Worm (Caenorhabditis elegans) whole organism, L1 larva: ENCODE measurements around the gene srg-5.

Experiments used
- C04F5.9 ChIP-seq: sonication (generic microtip); optimal IDR thresholded peaks from 2 replicates; lab custom pipeline; 2016; ENCODE audit warnings: missing genetic modification characterization, missing compliant biosample characterization
- C34B4.2 ChIP-seq: sonication (generic microtip); optimal IDR thresholded peaks from 2 replicates; lab custom pipeline; 2017; ENCODE audit warnings: mild to moderate bottlenecking, missing genetic modification characterization, missing compliant biosample characterization
- F16B12.6 ChIP-seq: fragments of 150-350 bp; optimal IDR thresholded peaks from 2 replicates; lab custom pipeline; 2014; ENCODE audit warnings: missing biosample characterization, missing genetic modification characterization
- aha-1 ChIP-seq: fragments of 150-350 bp; optimal IDR thresholded peaks from 2 replicates; lab custom pipeline; 2014; ENCODE audit warnings: missing biosample characterization, missing genetic modification characterization
- aly-2 ChIP-seq: fragments of 150-350 bp; optimal IDR thresholded peaks from 2 replicates; lab custom pipeline; 2014; ENCODE audit warnings: missing biosample characterization, missing genetic modification characterization
- ama-1 ChIP-seq: fragments of 150-350 bp; optimal IDR thresholded peaks from 2 replicates; lab custom pipeline; 2014
- blmp-1 ChIP-seq: fragments of 150-350 bp; optimal IDR thresholded peaks from 2 replicates; lab custom pipeline; 2014; ENCODE audit warnings: missing biosample characterization, missing genetic modification characterization
- ceh-8 ChIP-seq: fragments of 200-800 bp; sonication (Bioruptor generic); optimal IDR thresholded peaks from 2 replicates; lab custom pipeline; 2018; ENCODE audit warnings: mild to moderate bottlenecking, missing genetic modification characterization, moderate library complexity, missing compliant biosample characterization
- ceh-90 ChIP-seq: sonication (generic microtip); optimal IDR thresholded peaks from 2 replicates; lab custom pipeline; 2016; ENCODE audit warnings: missing genetic modification characterization, missing compliant biosample characterization
- ces-1 ChIP-seq: fragments of 150-350 bp; optimal IDR thresholded peaks from 2 replicates; lab custom pipeline; 2014; ENCODE audit warnings: missing biosample characterization, missing genetic modification reagents, missing genetic modification characterization
- dsc-1 ChIP-seq: sonication (generic microtip); optimal IDR thresholded peaks from 2 replicates; lab custom pipeline; 2016; ENCODE audit warnings: mild to moderate bottlenecking, missing genetic modification characterization, missing compliant biosample characterization
- efl-1 ChIP-seq, 4 experiments: fragments of 150-350 bp; optimal IDR thresholded peaks in 3 of 4; peaks in 1 of 4; 1 replicate in 1 of 4; 2 replicates in 3 of 4; lab custom pipeline; 2014; ENCODE audit warnings: missing biosample characterization in 2 of 4, missing genetic modification characterization in 2 of 4, missing genetic modification reagents in 2 of 4
- efl-3 ChIP-seq: fragments of 200-800 bp; sonication (Bioruptor generic); optimal IDR thresholded peaks from 2 replicates; lab custom pipeline; 2018; ENCODE audit warnings: mild to moderate bottlenecking, missing genetic modification characterization, missing compliant biosample characterization
- egl-13 ChIP-seq: sonication (generic microtip); optimal IDR thresholded peaks from 2 replicates; lab custom pipeline; 2016; ENCODE audit warnings: missing genotype, missing genetic modification reagents, missing genetic modification characterization, missing compliant biosample characterization
- elt-3 ChIP-seq, 6 experiments: fragments of 150-350 bp in 1 of 6; sonication (generic microtip); optimal IDR thresholded peaks; 2 replicates each; lab custom pipeline; 2017 to 2018; ENCODE audit warnings: missing biosample characterization in 6 of 6, missing genetic modification characterization in 6 of 6, inconsistent platforms in 1 of 6
- ets-5 ChIP-seq: fragments of 200-800 bp; sonication (Bioruptor generic); IDR thresholded peaks from 2 replicates; pipeline ENCODE4 v1.3.6; 2022; ENCODE audit warnings: missing genetic modification characterization, missing compliant biosample characterization
- fkh-4 ChIP-seq: sonication (generic microtip); optimal IDR thresholded peaks from 2 replicates; lab custom pipeline; 2016; ENCODE audit warnings: missing compliant biosample characterization, missing genetic modification characterization, borderline replicate concordance
- fos-1 ChIP-seq: fragments of 150-350 bp; optimal IDR thresholded peaks from 2 replicates; lab custom pipeline; 2014; ENCODE audit warnings: missing biosample characterization, missing genetic modification characterization
- grh-1 ChIP-seq: fragments of 200-800 bp; sonication (Bioruptor generic); IDR thresholded peaks from 2 replicates; pipeline ENCODE4 v1.3.6; 2022; ENCODE audit warnings: missing genetic modification reagents, missing genetic modification characterization, missing compliant biosample characterization
- hlh-17 ChIP-seq: fragments of 200-800 bp; sonication (Bioruptor generic); optimal IDR thresholded peaks from 2 replicates; lab custom pipeline; 2018; ENCODE audit warnings: missing genetic modification characterization, mild to moderate bottlenecking, missing compliant biosample characterization, moderate library complexity, borderline replicate concordance
- hpl-2 ChIP-seq: fragments of 150-350 bp; optimal IDR thresholded peaks from 2 replicates; lab custom pipeline; 2014; ENCODE audit warnings: missing biosample characterization, missing genetic modification reagents, missing genetic modification characterization
- irx-1 ChIP-seq: sonication (generic microtip); optimal IDR thresholded peaks from 2 replicates; lab custom pipeline; 2016; ENCODE audit warnings: missing genetic modification characterization, missing compliant biosample characterization
- lin-13 ChIP-seq: fragments of 150-350 bp; optimal IDR thresholded peaks from 2 replicates; lab custom pipeline; 2014; ENCODE audit warnings: missing biosample characterization, missing genetic modification reagents, missing genetic modification characterization
- lin-14 ChIP-seq: fragments of 200-800 bp; sonication (Bioruptor generic); optimal IDR thresholded peaks from 2 replicates; lab custom pipeline; 2018; ENCODE audit warnings: mild to moderate bottlenecking, missing genetic modification characterization, moderate library complexity, missing compliant biosample characterization
- lin-35 ChIP-seq, 2 experiments: fragments of 150-350 bp; optimal IDR thresholded peaks; 2 replicates each; lab custom pipeline; 2014; ENCODE audit warnings: missing biosample characterization in 2 of 2, missing genetic modification characterization in 2 of 2, missing genetic modification reagents in 2 of 2
- nhr-12 ChIP-seq: sonication (generic microtip); optimal IDR thresholded peaks from 2 replicates; lab custom pipeline; 2017; ENCODE audit warnings: missing biosample characterization, missing genetic modification characterization
- nhr-19 ChIP-seq: fragments of 200-800 bp; sonication (Bioruptor generic); conservative IDR thresholded peaks from 2 replicates; pipeline ENCODE4 v1.3.6; 2022; ENCODE audit warnings: missing genetic modification characterization, missing compliant biosample characterization
- nhr-28 ChIP-seq: fragments of 150-350 bp; optimal IDR thresholded peaks from 2 replicates; lab custom pipeline; 2014; ENCODE audit warnings: missing biosample characterization, missing genetic modification characterization
- nhr-77 ChIP-seq: fragments of 150-350 bp; optimal IDR thresholded peaks from 2 replicates; lab custom pipeline; 2014; ENCODE audit warnings: missing biosample characterization, missing genetic modification characterization
- nhr-84 ChIP-seq: sonication (generic microtip); optimal IDR thresholded peaks from 2 replicates; lab custom pipeline; 2017; ENCODE audit warnings: missing biosample characterization, missing genetic modification characterization
- pqm-1 ChIP-seq: sonication (generic microtip); optimal IDR thresholded peaks from 3 replicates; lab custom pipeline; 2017; ENCODE audit warnings: missing biosample characterization, missing genetic modification characterization
- rnt-1 ChIP-seq: sonication (generic microtip); optimal IDR thresholded peaks from 2 replicates; lab custom pipeline; 2016; ENCODE audit warnings: mild to moderate bottlenecking, missing genetic modification characterization, moderate library complexity, missing compliant biosample characterization
- snpc-4 ChIP-seq: fragments of 150-350 bp; optimal IDR thresholded peaks from 2 replicates; lab custom pipeline; 2014; ENCODE audit warnings: missing biosample characterization, missing genetic modification characterization
- sup-37 ChIP-seq: fragments of 200-800 bp; sonication (Bioruptor generic); optimal IDR thresholded peaks from 2 replicates; lab custom pipeline; 2018; ENCODE audit warnings: mild to moderate bottlenecking, missing genetic modification characterization, missing compliant biosample characterization
- swsn-7 ChIP-seq: sonication (generic microtip); optimal IDR thresholded peaks from 2 replicates; lab custom pipeline; 2016; ENCODE audit warnings: missing genetic modification characterization, missing compliant biosample characterization
- tbx-2 ChIP-seq: sonication (generic microtip); optimal IDR thresholded peaks from 2 replicates; lab custom pipeline; 2016; ENCODE audit warnings: missing genetic modification characterization, missing compliant biosample characterization
- unc-62 ChIP-seq: fragments of 150-350 bp; optimal IDR thresholded peaks from 2 replicates; lab custom pipeline; 2014; ENCODE audit warnings: missing biosample characterization, missing genetic modification reagents, missing genetic modification characterization
- ztf-11 ChIP-seq, 2 experiments: sonication (generic microtip); optimal IDR thresholded peaks; 2 replicates each; lab custom pipeline; 2016 to 2017; ENCODE audit warnings: missing genetic modification characterization in 2 of 2, missing biosample characterization in 1 of 2, missing compliant biosample characterization in 1 of 2

Gene srg-5

DNA sequence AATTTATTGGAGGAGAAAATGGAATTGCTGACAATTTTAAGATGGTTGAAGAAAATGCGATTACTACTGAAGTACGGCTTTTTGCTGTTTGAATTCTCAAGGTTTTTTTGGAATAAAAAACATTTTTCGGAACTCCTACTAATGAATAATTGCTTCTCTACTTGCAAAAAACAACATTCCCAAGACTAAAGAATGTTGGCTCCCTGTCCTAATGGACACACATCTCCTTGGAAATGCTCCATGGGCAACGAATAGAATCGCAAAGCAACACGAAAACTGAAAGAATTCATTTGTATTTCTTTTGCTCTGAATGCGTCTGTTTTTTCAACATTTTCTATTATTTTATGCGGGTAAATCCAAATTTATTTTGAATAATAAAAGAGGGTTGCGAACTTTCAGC is 8.5 kb upstream of the srg-5 start, which contains the start of gene C18F10.2:
Gene C18F10.2, plus strand, starts transcription at position 301 of the 400 bp plus-strand sequence.
- TF ChIP-seq unc-62 (GFP tag; lab: Kevin White, UChicago): no peak

DNA sequence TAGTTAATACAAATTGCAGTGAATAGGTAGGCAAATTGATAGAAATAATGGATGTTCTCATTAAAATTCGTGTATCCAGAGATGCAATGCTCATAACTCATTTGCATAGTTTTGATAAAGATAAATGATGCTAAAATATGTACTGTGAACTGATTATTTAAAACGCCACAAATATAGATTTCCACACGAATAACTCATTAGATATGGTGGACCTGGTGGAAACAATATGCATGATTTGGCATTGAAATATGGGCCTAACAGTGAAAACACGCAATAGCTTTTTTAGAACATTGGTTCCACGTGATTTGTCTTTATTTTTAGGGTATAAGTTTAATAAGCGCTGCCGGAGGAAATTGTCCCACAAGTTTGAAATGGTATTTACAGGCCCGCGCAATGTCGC is 5.9 kb upstream of the srg-5 start, which contains the start of gene srg-3:
Gene srg-3, minus strand, starts transcription at position 101 of the 400 bp plus-strand sequence.
- TF ChIP-seq aly-2 (tag; lab: Kevin White, UChicago) (no peak), nhr-28 (tag; lab: Kevin White, UChicago) (no peak), F16B12.6 (tag; lab: Kevin White, UChicago) (no peak), pqm-1 (no peak), grh-1 (GFP tag; lab: Robert Waterston, UW) (no peak), hlh-17 (GFP tag; lab: Kevin White, UChicago) (no peak), C34B4.2 (tag; lab: Kevin White, UChicago) (no peak), ceh-90 (no peak), efl-3 (GFP tag; lab: Kevin White, UChicago) (no peak), ztf-11 (tag; optimal IDR thresholded peaks at IDR 0.05; lab: Kevin White, UChicago) (no peak), nhr-84 (tag; lab: Kevin White, UChicago) (no peak), fkh-4 (tag; lab: Kevin White, UChicago) (no peak), elt-3 (tag; optimal IDR thresholded peaks at IDR 0.05; lab: Kevin White, UChicago) (no peak), irx-1 (tag; lab: Kevin White, UChicago) (no peak), blmp-1 (tag; lab: Kevin White, UChicago) (no peak), swsn-7 (tag; lab: Kevin White, UChicago) (no peak), snpc-4 (no peak)

DNA sequence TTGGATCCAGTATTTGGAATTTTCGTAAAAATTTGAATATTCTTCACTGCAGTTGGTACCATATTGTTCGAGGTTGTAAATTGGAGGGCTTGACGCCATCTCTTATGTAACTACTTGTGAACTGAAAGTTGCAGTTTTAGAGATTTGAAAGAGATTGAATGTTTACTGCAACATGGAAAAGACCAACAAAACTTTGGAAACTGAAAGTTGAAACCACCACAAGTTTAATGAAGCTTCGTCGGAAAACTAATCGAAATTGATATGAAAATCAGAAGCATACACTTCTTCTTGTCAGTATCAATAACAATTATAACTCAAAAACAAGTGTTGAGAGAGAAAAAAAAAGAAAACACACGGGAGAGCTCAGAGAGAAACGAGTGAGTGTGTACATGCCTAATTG is 3.7 kb upstream of the srg-5 start, which contains the start of gene srg-7:
Gene srg-7, minus strand, starts transcription at position 101 of the 400 bp plus-strand sequence.
- TF ChIP-seq pqm-1: no peak
- no peak for TF ChIP-seq dsc-1 (tag; lab: Kevin White, UChicago)
- no peak for TF ChIP-seq nhr-19 (GFP tag; lab: Robert Waterston, UW)
- TF ChIP-seq, all 84 proteins: peak for 0

DNA sequence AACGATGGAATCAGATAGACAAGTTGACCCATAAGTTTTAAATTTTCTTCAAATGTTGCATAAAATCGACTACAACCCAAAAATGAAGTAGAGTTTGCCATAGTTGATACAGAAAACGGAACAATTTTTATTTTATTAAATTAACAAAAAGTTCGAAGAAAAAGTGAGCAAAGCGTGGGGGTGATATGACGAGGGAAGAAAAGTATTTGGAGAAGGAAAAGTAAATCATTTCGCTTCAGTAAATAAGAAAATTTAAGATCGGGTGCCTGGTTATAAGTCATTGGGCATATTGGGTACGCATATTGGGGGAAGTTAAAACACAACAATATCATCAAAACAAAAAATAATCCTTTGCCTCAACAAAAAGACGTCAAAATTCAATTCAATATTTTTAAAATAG is 1.6 kb upstream of the srg-5 start, which contains the start of gene srg-6:
Gene srg-6, minus strand, starts transcription at position 101 of the 400 bp plus-strand sequence.
- no peak for TF ChIP-seq ces-1
- no peak for TF ChIP-seq ets-5 (GFP tag; lab: Robert Waterston, UW)
- no peak for TF ChIP-seq rnt-1
- no peak for TF ChIP-seq hpl-2 (GFP tag; lab: Kevin White, UChicago)
- no peak for TF ChIP-seq fos-1 (tag; lab: Kevin White, UChicago)

ce11 chrIII:6261985-6262384 is 2.4 kb downstream of the srg-5 start, which contains the start of gene srg-4:
Gene srg-4 (minus strand): TSS chrIII:6262085.
- TF ChIP-seq nhr-12 (tag; lab: Kevin White, UChicago) (no peak), aha-1 (tag; lab: Kevin White, UChicago) (no peak), lin-35 (GFP tag; optimal IDR thresholded peaks at IDR 0.05; lab: Kevin White, UChicago) (no peak), lin-14 (no peak)
- TF ChIP-seq, all 84 proteins: peak for 0

DNA sequence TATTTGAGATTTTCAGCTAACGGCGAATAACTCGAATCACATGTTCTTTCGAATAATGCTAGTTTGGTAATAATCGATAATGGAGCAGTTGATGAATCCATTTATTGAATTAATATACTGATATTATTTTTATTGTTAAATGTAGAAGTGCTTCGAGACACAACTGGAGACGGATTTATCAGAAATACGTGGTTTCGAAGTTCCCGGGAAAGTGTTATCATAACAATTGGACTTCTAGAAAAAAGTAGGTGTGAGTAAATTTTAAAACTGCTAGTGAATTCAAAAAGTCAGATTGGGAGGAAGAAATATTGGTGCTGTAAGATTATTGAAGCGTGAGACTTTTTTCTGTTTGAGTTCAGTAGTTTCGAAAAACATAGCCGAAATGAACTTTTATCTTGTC is 4.2 kb downstream of the srg-5 start, which contains the start of gene srg-2:
Gene srg-2, minus strand, starts transcription at position 101 of the 400 bp plus-strand sequence.
- TF ChIP-seq sup-37 (no peak), ces-1 (no peak), fkh-4 (tag; lab: Kevin White, UChicago) (no peak), nhr-77 (tag; lab: Kevin White, UChicago) (no peak), efl-1 (optimal IDR thresholded peaks at IDR 0.05; lab: Kevin White, UChicago) (no peak), efl-1 (GFP tag; optimal IDR thresholded peaks at IDR 0.05 in 1 of 2; lab: Kevin White, UChicago) (no peak), F16B12.6 (tag; lab: Kevin White, UChicago) (no peak), ceh-8 (GFP tag; lab: Kevin White, UChicago) (no peak), lin-13 (GFP tag; lab: Kevin White, UChicago) (no peak), hpl-2 (GFP tag; lab: Kevin White, UChicago) (no peak), tbx-2 (tag; lab: Kevin White, UChicago) (no peak), egl-13 (tag; lab: Kevin White, UChicago) (no peak), ama-1 (lab: Kevin White, UChicago) (no peak), C04F5.9 (tag; lab: Kevin White, UChicago) (no peak), rnt-1 (no peak), grh-1 (GFP tag; lab: Robert Waterston, UW) (no peak), swsn-7 (tag; lab: Kevin White, UChicago) (no peak)
